Worm (Caenorhabditis elegans) whole organism, L2 larva: ENCODE data around the gene mua-3.

Experiments used
- elt-1 ChIP-seq: fragments of 150-350 bp; optimal IDR thresholded peaks from 2 replicates; lab custom pipeline; 2014; ENCODE audit warnings: missing biosample characterization, missing genetic modification characterization
- unc-62 ChIP-seq: fragments of 150-350 bp; optimal IDR thresholded peaks from 2 replicates; lab custom pipeline; 2014; ENCODE audit warnings: missing biosample characterization, missing genetic modification reagents, missing genetic modification characterization
- zag-1 ChIP-seq: fragments of 150-350 bp; optimal IDR thresholded peaks from 2 replicates; lab custom pipeline; 2014; ENCODE audit warnings: missing biosample characterization, missing genetic modification characterization

ce11 chrIII:10170265-10170664, 9.8 kb downstream of the mua-3 start:
- TF ChIP-seq zag-1 (tag; lab: Kevin White, UChicago): no peak
- TF ChIP-seq elt-1 (tag; lab: Kevin White, UChicago): no peak
- no peak for TF ChIP-seq unc-62 (GFP tag; lab: Kevin White, UChicago)
